Worm (Caenorhabditis elegans) whole organism, L4/young adult: ENCODE results near the gene nas-29.
"Not testable (repeated sequence)": the region's sequence is repeated elsewhere in the genome, so short reads cannot be mapped to it uniquely, and the experiment has no call there.

Experiments
- W03F9.2 ChIP-seq: fragments of 150-350 bp; optimal IDR thresholded peaks from 2 replicates; lab custom pipeline; 2014; ENCODE audit warnings: missing biosample characterization, missing genetic modification characterization
- dao-5 ChIP-seq: sonication (generic microtip); optimal IDR thresholded peaks from 2 replicates; lab custom pipeline; 2016; ENCODE audit warnings: missing genotype, missing genetic modification characterization, moderate library complexity, missing compliant biosample characterization
- him-1 ChIP-seq: sonication (generic microtip); optimal IDR thresholded peaks from 2 replicates; lab custom pipeline; 2016; ENCODE audit warnings: missing genotype, missing genetic modification reagents, missing genetic modification characterization, missing compliant biosample characterization

The nas-29 gene

ce11 chrII:5174370-5174769, 32.5 kb upstream of the nas-29 start, which contains the start of gene C27D6.3:
TSS of gene C27D6.3 (minus strand) at chrII:5174470.
- no peak for TF ChIP-seq him-1 (tag; lab: Kevin White, UChicago)
- no peak for TF ChIP-seq W03F9.2 (tag; lab: Kevin White, UChicago)
- no peak for TF ChIP-seq dao-5

ce11 chrII:5172451-5172850, 30.6 kb upstream of the nas-29 start, which contains the start of gene C27D6.1:
TSS of gene C27D6.1 (plus strand) at chrII:5172751.
- no peak for TF ChIP-seq him-1 (tag; lab: Kevin White, UChicago)
- no peak for TF ChIP-seq W03F9.2 (tag; lab: Kevin White, UChicago)
- TF ChIP-seq dao-5, result no peak

ce11 chrII:5171610-5172009, 29.8 kb upstream of the nas-29 start, which contains the start of gene C27D6.15:
TSS of gene C27D6.15 (plus strand) at chrII:5171910.
- TF ChIP-seq W03F9.2 (tag; lab: Kevin White, UChicago), result no peak
- TF ChIP-seq him-1 (tag; lab: Kevin White, UChicago), result no peak
- TF ChIP-seq dao-5, result no peak

ce11 chrII:5170932-5171331, 29.1 kb upstream of the nas-29 start, which contains the start of gene srb-1:
TSS of gene srb-1 (minus strand) at chrII:5171032.
- TF ChIP-seq W03F9.2 (tag; lab: Kevin White, UChicago) (no peak), him-1 (tag; lab: Kevin White, UChicago) (no peak), dao-5 (no peak)

ce11 chrII:5166738-5167137, 24.9 kb upstream of the nas-29 start, which contains the start of gene srb-3:
TSS of gene srb-3 (minus strand) at chrII:5166838.
- TF ChIP-seq dao-5 (no peak), him-1 (tag; lab: Kevin White, UChicago) (no peak), W03F9.2 (tag; lab: Kevin White, UChicago) (no peak)

- TF ChIP-seq him-1 (tag; lab: Kevin White, UChicago) (no peak), W03F9.2 (tag; lab: Kevin White, UChicago) (no peak), dao-5 (no peak)
Observed at ce11 chrII:5163283-5163682, 21.4 kb upstream of the nas-29 start, which contains the start of gene srb-5. TSS of gene srb-5 (minus strand) at chrII:5163383.

- TF ChIP-seq him-1 (tag; lab: Kevin White, UChicago) (no peak), W03F9.2 (tag; lab: Kevin White, UChicago) (no peak), dao-5 (no peak)
Observed at ce11 chrII:5161102-5161501, 19.3 kb upstream of the nas-29 start, which contains the start of gene C27D6.11. TSS of gene C27D6.11 (minus strand) at chrII:5161202.

- not testable (repeated sequence) for TF ChIP-seq him-1 (tag; lab: Kevin White, UChicago); dao-5; W03F9.2 (tag; lab: Kevin White, UChicago)
Observed at ce11 chrII:5158774-5159173, 16.9 kb upstream of the nas-29 start, which contains the start of gene F58A6.9. TSS of gene F58A6.9 (minus strand) at chrII:5158874.

- no peak for TF ChIP-seq W03F9.2 (tag; lab: Kevin White, UChicago)
- TF ChIP-seq him-1 (tag; lab: Kevin White, UChicago), result no peak
- TF ChIP-seq dao-5, result no peak
Observed at ce11 chrII:5157525-5157924, 15.7 kb upstream of the nas-29 start, which contains the start of gene srb-13. TSS of gene srb-13 (minus strand) at chrII:5157625.

- no peak for TF ChIP-seq him-1 (tag; lab: Kevin White, UChicago)
- no peak for TF ChIP-seq W03F9.2 (tag; lab: Kevin White, UChicago)
- no peak for TF ChIP-seq dao-5
Observed at ce11 chrII:5156983-5157382, 15.1 kb upstream of the nas-29 start, which contains the start of gene msp-45. TSS of gene msp-45 (minus strand) at chrII:5157083.

- no peak for TF ChIP-seq him-1 (tag; lab: Kevin White, UChicago)
Observed at ce11 chrII:5154540-5154939, 12.7 kb upstream of the nas-29 start, which contains the start of gene srb-12. TSS of gene srb-12 (minus strand) at chrII:5154640.

- TF ChIP-seq W03F9.2 (tag; lab: Kevin White, UChicago) (no peak), dao-5 (no peak), him-1 (tag; lab: Kevin White, UChicago) (no peak)
Observed at ce11 chrII:5150829-5151228, 9.0 kb upstream of the nas-29 start, which contains the start of gene srb-16. TSS of gene srb-16 (minus strand) at chrII:5150929.

ce11 chrII:5148349-5148748, 6.5 kb upstream of the nas-29 start, which contains the start of gene F58A6.5:
TSS of gene F58A6.5 (minus strand) at chrII:5148449.
- TF ChIP-seq W03F9.2 (tag; lab: Kevin White, UChicago) (no peak), him-1 (tag; lab: Kevin White, UChicago) (no peak), dao-5 (no peak)

ce11 chrII:5142619-5143018, 783 bp upstream of the nas-29 start, which contains the start of gene F58A6.1:
TSS of gene F58A6.1 (plus strand) at chrII:5142919.
- TF ChIP-seq him-1 (tag; lab: Kevin White, UChicago) (no peak), dao-5 (no peak), W03F9.2 (tag; lab: Kevin White, UChicago) (no peak)
